Fruit fly (Drosophila melanogaster) whole organism, embryonic: ENCODE measurements around the gene Prx2.

Source experiments
- Abd-B ChIP-seq: fragments of 200-800 bp; sonication (Bioruptor generic); optimal IDR thresholded peaks from 2 replicates; lab custom pipeline; 2018; ENCODE audit warnings: missing biosample characterization, mild to moderate bottlenecking, missing genetic modification characterization, moderate library complexity
- Aef1 ChIP-seq: fragments of 200-800 bp; sonication (Bioruptor generic); IDR thresholded peaks from 3 replicates; pipeline ENCODE4 v1.3.6; 2022; ENCODE audit warnings: missing biosample characterization, missing genetic modification characterization
- Asciz ChIP-seq: fragments of 200-800 bp; sonication (Bioruptor generic); optimal IDR thresholded peaks from 2 replicates; lab custom pipeline; 2017; ENCODE audit warnings: missing biosample characterization, mild to moderate bottlenecking, missing genetic modification characterization, missing genetic modification reagents
- B-H1 ChIP-seq: fragments of 200-800 bp; sonication (Bioruptor generic); IDR thresholded peaks from 3 replicates; pipeline ENCODE4 v1.3.6; 2022; ENCODE audit warnings: missing biosample characterization, missing genetic modification characterization
- BEAF-32 ChIP-seq: fragments of 200-800 bp; sonication (Bioruptor generic); optimal IDR thresholded peaks from 3 replicates; lab custom pipeline; 2017; ENCODE audit warnings: missing biosample characterization, missing genetic modification characterization, mild to moderate bottlenecking, moderate library complexity, missing genetic modification reagents
- CG10366 ChIP-seq: fragments of 200-800 bp; sonication (Bioruptor generic); IDR thresholded peaks from 2 replicates; pipeline ENCODE4 v1.3.6; 2022; ENCODE audit warnings: missing biosample characterization, missing genetic modification characterization
- CG10462 ChIP-seq: fragments of 200-800 bp; sonication (Bioruptor generic); optimal IDR thresholded peaks from 2 replicates; lab custom pipeline; 2016; ENCODE audit warnings: missing biosample characterization, missing genetic modification characterization
- CG14860 ChIP-seq: fragments of 200-800 bp; sonication (Bioruptor generic); IDR thresholded peaks from 3 replicates; pipeline ENCODE4 v1.3.6; 2022; ENCODE audit warnings: missing biosample characterization, missing genetic modification characterization; ENCODE audit not compliant: partially characterized antibody
- CG14965 ChIP-seq: fragments of 200-800 bp; sonication (Bioruptor generic); optimal IDR thresholded peaks from 2 replicates; lab custom pipeline; 2016; ENCODE audit warnings: missing biosample characterization, missing genetic modification characterization, borderline replicate concordance
- CG17328 ChIP-seq: fragments of 200-800 bp; sonication (Bioruptor generic); IDR thresholded peaks from 2 replicates; pipeline ENCODE4 v1.3.6; 2022; ENCODE audit warnings: missing biosample characterization, missing genetic modification characterization
- CG17359 ChIP-seq: fragments of 200-800 bp; sonication (Bioruptor generic); optimal IDR thresholded peaks from 3 replicates; lab custom pipeline; 2018; ENCODE audit warnings: missing biosample characterization, mild to moderate bottlenecking, missing genetic modification characterization, moderate library complexity
- CG17829 ChIP-seq: fragments of 200-800 bp; optimal IDR thresholded peaks from 2 replicates; lab custom pipeline; 2019; ENCODE audit warnings: missing biosample characterization, mild to moderate bottlenecking, missing genetic modification characterization, moderate library complexity
- CG30403 ChIP-seq: fragments of 200-800 bp; sonication (Bioruptor generic); optimal IDR thresholded peaks from 3 replicates; lab custom pipeline; 2016; ENCODE audit warnings: missing biosample characterization, missing genetic modification characterization
- CG31224 ChIP-seq: fragments of 200-800 bp; sonication (Bioruptor generic); IDR thresholded peaks from 2 replicates; pipeline ENCODE4 v1.3.6; 2022; ENCODE audit warnings: missing biosample characterization, missing genetic modification characterization
- CG33213 ChIP-seq: fragments of 200-800 bp; sonication (Bioruptor generic); optimal IDR thresholded peaks from 3 replicates; lab custom pipeline; 2016; ENCODE audit warnings: missing biosample characterization, missing genetic modification characterization
- CG34224 ChIP-seq: fragments of 200-800 bp; sonication (Bioruptor generic); IDR thresholded peaks from 3 replicates; pipeline ENCODE4 v1.3.6; 2022; ENCODE audit warnings: missing biosample characterization, missing genetic modification characterization; ENCODE audit not compliant: partially characterized antibody
- CG3726 ChIP-seq: fragments of 200-800 bp; sonication (Bioruptor generic); IDR thresholded peaks from 3 replicates; pipeline ENCODE4, ENCODE4 v1.3.6; 2022; ENCODE audit warnings: missing biosample characterization, missing genetic modification characterization
- CG3995 ChIP-seq: fragments of 200-800 bp; sonication (Bioruptor generic); optimal IDR thresholded peaks from 3 replicates; lab custom pipeline; 2016; ENCODE audit warnings: missing biosample characterization, missing genetic modification characterization
- CG4282 ChIP-seq: fragments of 200-800 bp; sonication (Bioruptor generic); optimal IDR thresholded peaks from 2 replicates; lab custom pipeline; 2016; ENCODE audit warnings: missing biosample characterization, missing genetic modification characterization
- CG4424 ChIP-seq: fragments of 200-800 bp; sonication (Bioruptor generic); optimal IDR thresholded peaks from 3 replicates; lab custom pipeline; 2016; ENCODE audit warnings: missing biosample characterization, missing genetic modification characterization
- CG5245 ChIP-seq: fragments of 200-800 bp; sonication (Bioruptor generic); optimal IDR thresholded peaks from 3 replicates; lab custom pipeline; 2016; ENCODE audit warnings: missing biosample characterization, missing genetic modification characterization
- CG9215 ChIP-seq: fragments of 200-800 bp; sonication (Bioruptor generic); IDR thresholded peaks from 2 replicates; pipeline ENCODE4 v1.3.6; 2022; ENCODE audit warnings: missing biosample characterization, missing genetic modification characterization
- CoRest ChIP-seq: fragments of 200-800 bp; sonication (Bioruptor generic); optimal IDR thresholded peaks from 3 replicates; lab custom pipeline; 2018; ENCODE audit warnings: missing biosample characterization, mild to moderate bottlenecking, missing genetic modification characterization, moderate library complexity
- Dip3 ChIP-seq: fragments of 200-800 bp; sonication (Bioruptor generic); optimal IDR thresholded peaks from 3 replicates; lab custom pipeline; 2016; ENCODE audit warnings: missing biosample characterization, missing genetic modification characterization
- Hand ChIP-seq: fragments of 200-800 bp; sonication (Bioruptor generic); optimal IDR thresholded peaks from 2 replicates; lab custom pipeline; 2017; ENCODE audit warnings: mild to moderate bottlenecking, missing biosample characterization, missing genetic modification reagents, missing genetic modification characterization
- Hr51 ChIP-seq, 2 experiments: fragments of 200-800 bp; sonication (Bioruptor generic); optimal IDR thresholded peaks; 2 replicates in 1 of 2; 3 replicates in 1 of 2; lab custom pipeline; 2016 to 2018; ENCODE audit warnings: missing biosample characterization in 2 of 2, missing genetic modification characterization in 2 of 2, mild to moderate bottlenecking in 1 of 2, moderate library complexity in 1 of 2
- Hr78 ChIP-seq, 2 experiments: fragments of 200-800 bp in 1 of 2; fragments of >200 bp in 1 of 2; sonication (Bioruptor generic) in 1 of 2; optimal IDR thresholded peaks; 2 replicates each; lab custom pipeline; 2017 to 2019; ENCODE audit warnings: missing biosample characterization in 2 of 2, missing genetic modification characterization in 2 of 2, mild to moderate bottlenecking in 1 of 2, moderate library complexity in 1 of 2
- Ravus ChIP-seq: fragments of 200-800 bp; sonication (Bioruptor generic); IDR thresholded peaks from 2 replicates; pipeline ENCODE4 v1.3.6; 2022; ENCODE audit warnings: missing biosample characterization, missing genetic modification characterization
- Side ChIP-seq: fragments of 200-800 bp; sonication (Bioruptor generic); optimal IDR thresholded peaks from 2 replicates; lab custom pipeline; 2016; ENCODE audit warnings: missing biosample characterization, missing genetic modification characterization
- Sry-β ChIP-seq: fragments of 200-800 bp; sonication (Bioruptor generic); optimal IDR thresholded peaks from 2 replicates; lab custom pipeline; 2018; ENCODE audit warnings: missing biosample characterization, mild to moderate bottlenecking, missing genetic modification characterization, moderate library complexity
- YL-1 ChIP-seq: fragments of 200-800 bp; sonication (Bioruptor generic); optimal IDR thresholded peaks from 3 replicates; lab custom pipeline; 2017; ENCODE audit warnings: missing biosample characterization, mild to moderate bottlenecking, missing genetic modification characterization
- abd-A ChIP-seq: fragments of 200-800 bp; sonication (Bioruptor generic); optimal IDR thresholded peaks from 3 replicates; lab custom pipeline; 2019; ENCODE audit warnings: missing biosample characterization, mild to moderate bottlenecking, missing genetic modification characterization, moderate library complexity
- cas ChIP-seq: fragments of 200-800 bp; sonication (Bioruptor generic); IDR thresholded peaks from 2 replicates; pipeline ENCODE4 v1.3.6; 2022; ENCODE audit warnings: missing biosample characterization, missing genetic modification characterization
- chinmo ChIP-seq: fragments of 200-800 bp; sonication (Bioruptor generic); IDR thresholded peaks from 4 replicates; pipeline ENCODE4 v1.3.6; 2022; ENCODE audit warnings: missing biosample characterization, missing genetic modification characterization; ENCODE audit not compliant: partially characterized antibody
- corto ChIP-seq: fragments of 200-800 bp; sonication (Bioruptor generic); optimal IDR thresholded peaks from 2 replicates; lab custom pipeline; 2016; ENCODE audit warnings: missing biosample characterization, mild to moderate bottlenecking, missing genetic modification characterization, moderate library complexity
- dati ChIP-seq: fragments of 200-800 bp; sonication (Bioruptor generic); IDR thresholded peaks from 2 replicates; pipeline ENCODE4 v1.3.6; 2022; ENCODE audit warnings: missing biosample characterization, missing genetic modification characterization
- eve ChIP-seq, 2 experiments: fragments of >200 bp; optimal IDR thresholded peaks; 2 replicates each; lab custom pipeline; 2017; ENCODE audit warnings: missing biosample characterization in 2 of 2, missing genetic modification characterization in 2 of 2
- gsb ChIP-seq: fragments of 200-800 bp; sonication (Bioruptor generic); IDR thresholded peaks from 2 replicates; pipeline ENCODE4 v1.3.6; 2022; ENCODE audit warnings: missing biosample characterization, missing genetic modification characterization
- insv ChIP-seq, 2 experiments: fragments of 200-800 bp; sonication (Bioruptor generic); optimal IDR thresholded peaks; 3 replicates each; lab custom pipeline; 2016 to 2018; ENCODE audit warnings: missing biosample characterization in 2 of 2, missing genetic modification characterization in 2 of 2
- knrl ChIP-seq: fragments of 200-800 bp; sonication (Bioruptor generic); IDR thresholded peaks from 3 replicates; pipeline ENCODE4 v1.3.6; 2022; ENCODE audit warnings: missing biosample characterization, missing genetic modification characterization; ENCODE audit not compliant: partially characterized antibody
- nmo ChIP-seq: fragments of 200-800 bp; sonication (Bioruptor generic); optimal IDR thresholded peaks from 2 replicates; lab custom pipeline; 2018; ENCODE audit warnings: missing biosample characterization, mild to moderate bottlenecking, missing genetic modification characterization, moderate library complexity
- nom ChIP-seq: fragments of 200-800 bp; sonication (Bioruptor generic); optimal IDR thresholded peaks from 2 replicates; lab custom pipeline; 2017; ENCODE audit warnings: missing biosample characterization, missing genetic modification characterization, mild to moderate bottlenecking, moderate library complexity, missing genetic modification reagents
- pros ChIP-seq: fragments of 200-800 bp; sonication (Bioruptor generic); optimal IDR thresholded peaks from 3 replicates; lab custom pipeline; 2019; ENCODE audit warnings: missing biosample characterization, mild to moderate bottlenecking, missing genetic modification characterization, moderate library complexity
- ranshi ChIP-seq: fragments of 200-800 bp; sonication (Bioruptor generic); IDR thresholded peaks from 2 replicates; pipeline ENCODE4 v1.3.6; 2022; ENCODE audit warnings: missing biosample characterization, missing genetic modification characterization
- ssp ChIP-seq: fragments of 200-800 bp; sonication (Bioruptor generic); IDR thresholded peaks from 2 replicates; pipeline ENCODE4 v1.3.6; 2022; ENCODE audit warnings: missing biosample characterization, missing genetic modification characterization
- sug ChIP-seq: fragments of 200-800 bp; optimal IDR thresholded peaks from 2 replicates; lab custom pipeline; 2019; ENCODE audit warnings: missing biosample characterization, mild to moderate bottlenecking, missing genetic modification characterization, moderate library complexity
- trem ChIP-seq: fragments of 200-800 bp; optimal IDR thresholded peaks from 3 replicates; lab custom pipeline; 2019; ENCODE audit warnings: missing biosample characterization, mild to moderate bottlenecking, missing genetic modification characterization, moderate library complexity
- vfl ChIP-seq: fragments of 200-800 bp; sonication (Bioruptor generic); optimal IDR thresholded peaks from 2 replicates; lab custom pipeline; 2016; ENCODE audit warnings: missing biosample characterization, missing genetic modification characterization
- vnd ChIP-seq: fragments of 200-800 bp; sonication (Bioruptor generic); IDR thresholded peaks from 3 replicates; pipeline ENCODE4 v1.3.6; 2022; ENCODE audit warnings: missing biosample characterization, missing genetic modification characterization; ENCODE audit not compliant: partially characterized antibody

The Prx2 gene

DNA sequence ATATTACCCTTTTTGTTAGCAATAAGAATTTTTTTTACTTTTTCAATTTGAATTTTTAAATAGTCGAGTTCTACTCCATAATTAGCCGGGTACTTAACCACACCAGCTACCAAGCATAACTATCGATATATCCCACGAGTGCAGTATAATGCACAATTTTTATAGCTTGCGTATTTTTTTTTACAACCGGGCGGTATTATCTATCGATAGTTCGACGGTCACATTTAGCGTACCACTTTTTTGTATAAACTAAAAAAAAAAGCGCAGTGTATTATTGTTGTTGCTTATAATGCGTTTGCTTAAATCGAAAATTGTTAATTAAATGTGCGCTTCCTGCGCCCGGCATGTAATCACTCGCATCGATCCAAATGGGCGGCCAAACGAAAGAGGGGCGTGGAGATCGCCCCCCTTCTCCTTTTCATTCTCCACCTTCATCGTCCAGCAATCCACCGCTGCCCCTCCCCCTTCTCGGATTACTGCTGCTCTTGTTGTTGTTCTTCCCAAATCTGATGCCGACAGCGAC is 41.7 kb upstream of the Prx2 start, which contains the start of gene Remo (continued):
- TF ChIP-seq CG3726 (no peak), B-H1 (GFP tag; lab: Robert Waterston, UW) (no peak), abd-A (tag; lab: Kevin White, UChicago) (no peak), CG33213 (GFP tag; lab: Kevin White, UChicago) (peak; percentile 19), corto (no peak), gsb (GFP tag; lab: Robert Waterston, UW) (no peak), Sry-β (GFP tag; lab: Kevin White, UChicago) (no peak), Aef1 (peak; percentile 52; the same call in 2 of the 3 replicates), eve (GFP tag; optimal IDR thresholded peaks at IDR 0.05; lab: Kevin White, UChicago) (no peak), CG17359 (tag; lab: Kevin White, UChicago) (no peak), CG30403 (GFP tag; lab: Kevin White, UChicago) (peak; percentile 1), knrl (GFP tag; lab: Robert Waterston, UW) (peak; percentile 79), cas (no peak), CG10366 (GFP tag; lab: Robert Waterston, UW) (no peak), CG3995 (GFP tag; lab: Kevin White, UChicago) (peak; percentile 11), sug (tag; lab: Kevin White, UChicago) (peak; percentile 10), nmo (GFP tag; lab: Kevin White, UChicago) (peak; percentile 59), Ravus (GFP tag; lab: Robert Waterston, UW) (no peak), CG5245 (GFP tag; lab: Kevin White, UChicago) (no peak), CG4282 (no peak), Side (GFP tag; lab: Kevin White, UChicago) (no peak), ranshi (GFP tag; lab: Robert Waterston, UW) (no peak), nom (GFP tag; lab: Kevin White, UChicago) (peak; percentile 61), Asciz (no peak), pros (GFP tag; lab: Kevin White, UChicago) (no peak), CG14965 (GFP tag; lab: Kevin White, UChicago) (no peak), Dip3 (GFP tag; lab: Kevin White, UChicago) (no peak), Abd-B (GFP tag; lab: Kevin White, UChicago) (peak; percentile 92), Hand (GFP tag; lab: Kevin White, UChicago) (no peak), insv (GFP tag; optimal IDR thresholded peaks at IDR 0.05; lab: Kevin White, UChicago) (peak in 1 of 2 experiments; percentile 84), vnd (GFP tag; lab: Robert Waterston, UW) (peak; percentile 61; the same call in 2 of the 3 replicates), trem (tag; lab: Kevin White, UChicago) (peak; percentile 34), CG9215 (no peak), Hr78 (GFP tag; optimal IDR thresholded peaks at IDR 0.05; lab: Kevin White, UChicago) (peak in 1 of 2 experiments; percentile 95), vfl (GFP tag; lab: Kevin White, UChicago) (no peak), CG4424 (no peak), BEAF-32 (peak; percentile 89), YL-1 (GFP tag; lab: Kevin White, UChicago) (peak; percentile 60), dati (GFP tag; lab: Robert Waterston, UW) (no peak), CoRest (tag; lab: Kevin White, UChicago) (peak; percentile 39), CG10462 (GFP tag; lab: Kevin White, UChicago) (no peak), Hr51 (GFP tag; optimal IDR thresholded peaks at IDR 0.05; lab: Kevin White, UChicago) (no peak), CG34224 (peak; percentile 50), chinmo (GFP tag; lab: Robert Waterston, UW) (peak; percentile 84; the same call in 3 of the 4 replicates), CG17829 (no peak), ssp (GFP tag; lab: Robert Waterston, UW) (no peak), CG14860 (0 out of 3 replicates have a peak, but pooled peaks have one; percentile 52), CG31224 (GFP tag; lab: Robert Waterston, UW) (no peak), CG17328 (GFP tag; lab: Robert Waterston, UW) (no peak)
